Worm (Caenorhabditis elegans): ENCODE measurements around the gene F13H8.3.

Gene F13H8.3

ce11 chrII:6245199-6245702 is 18.5 kb upstream of the F13H8.3 start, which contains the start of gene blos-4:
Gene blos-4, plus strand, starts transcription at chrII:6245249.
- TF ChIP-seq flh-1 (GFP tag; optimal IDR thresholded peaks at IDR 0.05) (no peak), elt-1 (tag; optimal IDR thresholded peaks at IDR 0.05; ENCODE audit: borderline replicate concordance, insufficient read depth) (no peak), cnd-1 (tag; optimal IDR thresholded peaks at IDR 0.05) (no peak), unc-62 (GFP tag; optimal IDR thresholded peaks at IDR 0.05) (no peak), sptf-1 (tag; optimal IDR thresholded peaks at IDR 0.05) (no peak), tbx-8 (GFP tag; optimal IDR thresholded peaks at IDR 0.05) (no peak), ztf-11 (tag; optimal IDR thresholded peaks at IDR 0.05) (no peak), blmp-1 (tag; optimal IDR thresholded peaks at IDR 0.05) (no peak), pha-4 (tag; optimal IDR thresholded peaks at IDR 0.05) (no peak), bed-3 (GFP tag; optimal IDR thresholded peaks at IDR 0.05) (no peak), sem-2 (GFP tag; optimal IDR thresholded peaks at IDR 0.05) (no peak)

ce11 chrII:6246054-6246453 is 17.7 kb upstream of the F13H8.3 start, which contains the start of gene lelo-1:
Gene lelo-1, plus strand, starts transcription at chrII:6246354.
- TF ChIP-seq ceh-83 (GFP tag; optimal IDR thresholded peaks at IDR 0.05) (no peak), elt-3 (tag; optimal IDR thresholded peaks at IDR 0.05) (no peak), ces-1 (GFP tag; optimal IDR thresholded peaks at IDR 0.05) (no peak), nhr-237 (tag; optimal IDR thresholded peaks at IDR 0.05) (no peak), sptf-1 (tag; optimal IDR thresholded peaks at IDR 0.05) (no peak), nhr-76 (tag; optimal IDR thresholded peaks at IDR 0.05) (no peak), ceh-39 (tag; optimal IDR thresholded peaks at IDR 0.05) (no peak), unc-120 (tag; optimal IDR thresholded peaks at IDR 0.05; ENCODE audit: poor library complexity, severe bottlenecking) (no peak), drap-1 (GFP tag; optimal IDR thresholded peaks at IDR 0.05) (no peak), unc-39 (tag; optimal IDR thresholded peaks at IDR 0.05) (no peak), ham-2 (GFP tag; optimal IDR thresholded peaks at IDR 0.05) (no peak), mab-5 (tag; optimal IDR thresholded peaks at IDR 0.05) (no peak), hlh-1 (tag; optimal IDR thresholded peaks at IDR 0.05) (no peak), bed-3 (GFP tag; optimal IDR thresholded peaks at IDR 0.05) (no peak)

ce11 chrII:6247011-6247410 is 16.8 kb upstream of the F13H8.3 start, which contains the start of gene T24H7.2:
Gene T24H7.2, plus strand, starts transcription at chrII:6247311.
- TF ChIP-seq unc-120 (tag; optimal IDR thresholded peaks at IDR 0.05; ENCODE audit: poor library complexity, severe bottlenecking) (no peak), flh-1 (GFP tag; optimal IDR thresholded peaks at IDR 0.05) (no peak), bed-3 (GFP tag; optimal IDR thresholded peaks at IDR 0.05) (no peak), ceh-39 (tag; optimal IDR thresholded peaks at IDR 0.05) (no peak), pha-4 (tag; optimal IDR thresholded peaks at IDR 0.05) (no peak)

- TF ChIP-seq ces-1 (GFP tag; optimal IDR thresholded peaks at IDR 0.05) = no peak
- no peak for TF ChIP-seq hlh-1 (tag; optimal IDR thresholded peaks at IDR 0.05)
- no peak for TF ChIP-seq ceh-83 (GFP tag; optimal IDR thresholded peaks at IDR 0.05)
- no peak for TF ChIP-seq pha-4 (tag; optimal IDR thresholded peaks at IDR 0.05)
- no peak for TF ChIP-seq bed-3 (GFP tag; optimal IDR thresholded peaks at IDR 0.05)
- TF ChIP-seq elt-3 (tag; optimal IDR thresholded peaks at IDR 0.05) = no peak
- TF ChIP-seq ceh-39 (tag; optimal IDR thresholded peaks at IDR 0.05) = no peak
- no peak for TF ChIP-seq nhr-76 (tag; optimal IDR thresholded peaks at IDR 0.05)
- no peak for TF ChIP-seq sem-2 (GFP tag; optimal IDR thresholded peaks at IDR 0.05)
Observed at ce11 chrII:6248029-6248428, 15.8 kb upstream of the F13H8.3 start.

- peak; percentile 79 for TF ChIP-seq ham-2 (GFP tag; optimal IDR thresholded peaks at IDR 0.05)
- no peak for TF ChIP-seq ztf-11 (tag; optimal IDR thresholded peaks at IDR 0.05)
- peak; percentile 50 for TF ChIP-seq lin-13 (tag; optimal IDR thresholded peaks at IDR 0.05)
- peak; percentile 89 for TF ChIP-seq lin-32 (GFP tag; optimal IDR thresholded peaks at IDR 0.05)
- peak; percentile 93 for TF ChIP-seq ceh-83 (GFP tag; optimal IDR thresholded peaks at IDR 0.05)
- peak; percentile 12 for TF ChIP-seq hlh-1 (tag; optimal IDR thresholded peaks at IDR 0.05)
- TF ChIP-seq ceh-39 (tag; optimal IDR thresholded peaks at IDR 0.05) = no peak
- TF ChIP-seq blmp-1 (tag; optimal IDR thresholded peaks at IDR 0.05) = no peak
- peak; percentile 23 for TF ChIP-seq mep-1 (tag; optimal IDR thresholded peaks at IDR 0.05)
- TF ChIP-seq unc-120 (tag; optimal IDR thresholded peaks at IDR 0.05; ENCODE audit: poor library complexity, severe bottlenecking) = peak; percentile 82
- TF ChIP-seq mab-5 (tag; optimal IDR thresholded peaks at IDR 0.05) = no peak
- TF ChIP-seq nhr-28 (tag; optimal IDR thresholded peaks at IDR 0.05) = no peak
- TF ChIP-seq pha-4 (tag; optimal IDR thresholded peaks at IDR 0.05) = peak; percentile 65
- TF ChIP-seq nhr-12 (tag; optimal IDR thresholded peaks at IDR 0.05) = no peak
- TF ChIP-seq nhr-76 (tag; optimal IDR thresholded peaks at IDR 0.05) = no peak
- TF ChIP-seq sptf-1 (tag; optimal IDR thresholded peaks at IDR 0.05) = peak; percentile 92
- TF ChIP-seq zip-8 (tag; optimal IDR thresholded peaks at IDR 0.05) = no peak
- no peak for TF ChIP-seq snpc-4 (tag; optimal IDR thresholded peaks at IDR 0.05)
- TF ChIP-seq bed-3 (GFP tag; optimal IDR thresholded peaks at IDR 0.05) = peak; percentile 61
- peak; percentile 74 for TF ChIP-seq ceh-43 (GFP tag; optimal IDR thresholded peaks at IDR 0.05)
- TF ChIP-seq unc-39 (tag; optimal IDR thresholded peaks at IDR 0.05) = peak; percentile 35
- peak; percentile 88 for TF ChIP-seq drap-1 (GFP tag; optimal IDR thresholded peaks at IDR 0.05)
- TF ChIP-seq nhr-237 (tag; optimal IDR thresholded peaks at IDR 0.05) = no peak
- no peak for TF ChIP-seq unc-62 (GFP tag; optimal IDR thresholded peaks at IDR 0.05)
- TF ChIP-seq flh-1 (GFP tag; optimal IDR thresholded peaks at IDR 0.05) = no peak
- no peak for TF ChIP-seq elt-3 (tag; optimal IDR thresholded peaks at IDR 0.05)
- no peak for TF ChIP-seq lsy-2 (tag; optimal IDR thresholded peaks at IDR 0.05)
- TF ChIP-seq tbx-8 (GFP tag; optimal IDR thresholded peaks at IDR 0.05) = peak; percentile 91
- TF ChIP-seq nhr-2 (tag; optimal IDR thresholded peaks at IDR 0.05) = no peak
- TF ChIP-seq M03D4.4 (tag; optimal IDR thresholded peaks at IDR 0.05) = peak; percentile 88
- no peak for TF ChIP-seq elt-1 (tag; optimal IDR thresholded peaks at IDR 0.05; ENCODE audit: borderline replicate concordance, insufficient read depth)
- no peak for TF ChIP-seq ces-1 (GFP tag; optimal IDR thresholded peaks at IDR 0.05)
- peak; percentile 91 for TF ChIP-seq mls-2 (tag; optimal IDR thresholded peaks at IDR 0.05)
- TF ChIP-seq sem-2 (GFP tag; optimal IDR thresholded peaks at IDR 0.05) = peak; percentile 85
- TF ChIP-seq cnd-1 (tag; optimal IDR thresholded peaks at IDR 0.05) = peak; percentile 90
Observed at ce11 chrII:6248503-6248902, 15.3 kb upstream of the F13H8.3 start.

Data from whole organism, mixed stage, embryonic.